Worm (Caenorhabditis elegans): ENCODE results near the gene F19B10.1.

The F19B10.1 gene

DNA sequence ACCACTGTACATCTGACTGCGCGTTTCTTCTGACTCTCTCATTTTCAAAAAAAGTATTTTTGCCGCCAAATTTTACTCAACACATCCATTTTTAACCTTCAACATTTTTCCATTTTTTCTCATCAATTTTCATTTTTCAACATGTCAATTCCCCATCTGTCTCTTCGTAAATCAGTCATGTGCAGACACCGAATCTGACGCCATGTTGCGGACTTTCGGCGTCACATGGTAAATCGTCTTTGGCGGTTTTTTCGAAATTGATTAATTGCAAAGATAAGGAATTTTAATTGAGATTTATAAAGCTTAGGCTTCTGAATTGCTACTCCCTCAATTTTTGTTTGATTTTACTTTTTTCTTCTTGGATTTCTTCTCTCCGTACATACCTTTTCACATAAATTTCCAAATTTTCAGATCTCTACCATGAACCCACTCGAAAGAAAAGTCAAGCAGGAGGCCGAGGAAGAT is at the start of gene F19B10.1:
F19B10.1 (plus strand) TSS at position 415 of the 465 bp plus-strand sequence.
- no peak for TF ChIP-seq fax-1 (tag; optimal IDR thresholded peaks at IDR 0.05)
- no peak for TF ChIP-seq fkh-6 (tag; optimal IDR thresholded peaks at IDR 0.05)
- TF ChIP-seq pros-1 (tag; optimal IDR thresholded peaks at IDR 0.05) = no peak
- TF ChIP-seq ahr-1 (tag; optimal IDR thresholded peaks at IDR 0.05) = no peak
- peak; percentile 39 for TF ChIP-seq nfya-1 (tag; optimal IDR thresholded peaks at IDR 0.05)
- TF ChIP-seq hlh-6 (tag; optimal IDR thresholded peaks at IDR 0.05) = no peak
- no peak for TF ChIP-seq tbx-2 (tag; optimal IDR thresholded peaks at IDR 0.05)
- peak; percentile 62 for TF ChIP-seq unc-55 (GFP tag; optimal IDR thresholded peaks at IDR 0.05)
- TF ChIP-seq unc-42 (tag; optimal IDR thresholded peaks at IDR 0.05) = peak; percentile 14
- no peak for TF ChIP-seq ceh-6 (GFP tag; optimal IDR thresholded peaks at IDR 0.05)
- TF ChIP-seq ceh-22 (tag; optimal IDR thresholded peaks at IDR 0.05) = no peak
- no peak for TF ChIP-seq ceh-48 (tag; optimal IDR thresholded peaks at IDR 0.05)
- TF ChIP-seq C38D4.7 (GFP tag; optimal IDR thresholded peaks at IDR 0.05) = no peak
- TF ChIP-seq elt-2 (tag; optimal IDR thresholded peaks at IDR 0.05) = no peak
- no peak for TF ChIP-seq nhr-11 (tag; optimal IDR thresholded peaks at IDR 0.05)
- no peak for TF ChIP-seq dve-1 (tag; optimal IDR thresholded peaks at IDR 0.05)
- TF ChIP-seq ref-2 (tag; optimal IDR thresholded peaks at IDR 0.05) = no peak
- TF ChIP-seq unc-86 (tag; optimal IDR thresholded peaks at IDR 0.05) = no peak
- no peak for TF ChIP-seq mec-3 (tag; optimal IDR thresholded peaks at IDR 0.05; ENCODE audit: borderline replicate concordance)
- TF ChIP-seq fkh-10 (GFP tag; optimal IDR thresholded peaks at IDR 0.05) = no peak
- no peak for TF ChIP-seq pha-2 (tag; optimal IDR thresholded peaks at IDR 0.05)
- no peak for TF ChIP-seq ama-1 (optimal IDR thresholded peaks at IDR 0.05)
- TF ChIP-seq hlh-30 (tag; optimal IDR thresholded peaks at IDR 0.05; ENCODE audit: insufficient read depth) = peak; percentile 94
- TF ChIP-seq madf-2 (tag; optimal IDR thresholded peaks at IDR 0.05) = no peak
- TF ChIP-seq ceh-18 (tag; optimal IDR thresholded peaks at IDR 0.05) = peak; percentile 11
- TF ChIP-seq sox-2 (GFP tag; IDR thresholded peaks at IDR 0.05) = no peak
- no peak for TF ChIP-seq syd-9 (tag; optimal IDR thresholded peaks at IDR 0.05)
- no peak for TF ChIP-seq ceh-9 (tag; optimal IDR thresholded peaks at IDR 0.05)
- TF ChIP-seq pat-9 (tag; optimal IDR thresholded peaks at IDR 0.05) = no peak
- no peak for TF ChIP-seq pax-1 (tag; optimal IDR thresholded peaks at IDR 0.05)

DNA sequence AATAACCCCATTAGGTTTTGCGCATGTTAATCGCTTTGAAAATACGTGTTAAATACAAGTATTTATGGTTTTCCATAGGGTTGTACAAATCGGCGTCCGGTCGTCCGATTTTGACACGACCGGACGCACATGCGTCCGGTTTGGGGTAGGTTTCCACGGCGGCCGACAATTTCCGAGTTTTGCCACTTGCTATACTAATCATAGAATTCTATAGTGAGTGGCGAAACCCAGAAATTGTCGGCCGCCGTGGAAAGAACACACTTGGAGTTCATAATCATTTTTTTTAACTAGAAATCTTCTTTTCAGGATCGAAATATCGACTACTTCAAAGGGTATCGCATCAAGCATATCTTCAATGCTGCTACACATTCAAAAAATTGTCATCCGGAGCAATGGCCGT is 48.2 kb upstream of the F19B10.1 start:
- TF ChIP-seq hlh-30 (tag; optimal IDR thresholded peaks at IDR 0.05; ENCODE audit: insufficient read depth) (no peak), che-1 (tag; optimal IDR thresholded peaks at IDR 0.05) (no peak), K09A11.1 (tag; optimal IDR thresholded peaks at IDR 0.05; ENCODE audit: insufficient read depth) (no peak)

ce11 chrII:3639238-3639637 is 43.7 kb upstream of the F19B10.1 start, which contains the start of gene fbxb-31:
Gene fbxb-31, minus strand, starts transcription at chrII:3639338.
- TF ChIP-seq npax-4 (tag; optimal IDR thresholded peaks at IDR 0.05) (no peak), Y22D7AL.16 (tag; optimal IDR thresholded peaks at IDR 0.05) (no peak), rnt-1 (tag; optimal IDR thresholded peaks at IDR 0.05) (no peak), madf-2 (tag; optimal IDR thresholded peaks at IDR 0.05) (no peak), nfya-1 (tag; optimal IDR thresholded peaks at IDR 0.05) (no peak), K09A11.1 (tag; optimal IDR thresholded peaks at IDR 0.05; ENCODE audit: insufficient read depth) (no peak), fkh-6 (tag; optimal IDR thresholded peaks at IDR 0.05) (no peak)

DNA sequence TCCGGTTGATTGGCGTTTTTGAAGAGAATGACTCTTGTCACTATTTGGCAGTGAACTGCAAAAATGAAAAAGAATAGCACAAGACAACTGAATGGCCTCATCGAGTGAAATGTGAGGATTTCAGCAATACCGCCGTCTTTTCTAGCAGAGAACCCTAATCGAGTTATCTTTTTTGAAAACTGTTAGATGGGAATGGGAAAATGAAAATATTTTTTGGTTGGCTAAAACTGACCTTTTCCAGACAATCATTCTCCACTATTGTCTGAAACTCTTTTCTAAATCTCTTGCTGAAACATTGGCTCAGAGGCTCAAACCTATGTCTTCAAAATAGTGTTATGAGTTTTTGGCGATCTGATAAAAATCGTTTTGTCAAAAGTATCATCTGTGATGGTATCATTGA is 42.8 kb upstream of the F19B10.1 start, which contains the start of gene M151.10:
M151.10 (minus strand) TSS at position 101 of the 400 bp plus-strand sequence.
- TF ChIP-seq hlh-6 (tag; optimal IDR thresholded peaks at IDR 0.05) (no peak), hlh-30 (tag; optimal IDR thresholded peaks at IDR 0.05; ENCODE audit: insufficient read depth) (no peak), elt-4 (tag; optimal IDR thresholded peaks at IDR 0.05) (no peak), F13H6.1 (tag; optimal IDR thresholded peaks at IDR 0.05) (no peak), unc-3 (GFP tag; conservative IDR thresholded peaks at IDR 0.05) (no peak), unc-3 (tag; optimal IDR thresholded peaks at IDR 0.05) (no peak), ceh-45 (GFP tag; IDR thresholded peaks at IDR 0.05) (no peak), ceh-6 (GFP tag; optimal IDR thresholded peaks at IDR 0.05) (no peak), unc-55 (GFP tag; optimal IDR thresholded peaks at IDR 0.05) (no peak), hlh-15 (tag; optimal IDR thresholded peaks at IDR 0.05) (no peak), sdc-2 (tag; optimal IDR thresholded peaks at IDR 0.05) (no peak), fkh-10 (GFP tag; optimal IDR thresholded peaks at IDR 0.05) (no peak), ceh-48 (tag; optimal IDR thresholded peaks at IDR 0.05) (no peak), ets-4 (tag; optimal IDR thresholded peaks at IDR 0.05) (no peak), hlh-8 (tag; optimal IDR thresholded peaks at IDR 0.05) (no peak), ceh-18 (tag; optimal IDR thresholded peaks at IDR 0.05) (no peak), ceh-22 (tag; optimal IDR thresholded peaks at IDR 0.05) (no peak), pqm-1 (tag; optimal IDR thresholded peaks at IDR 0.05) (no peak), ceh-14 (tag; optimal IDR thresholded peaks at IDR 0.05) (no peak), rnt-1 (tag; optimal IDR thresholded peaks at IDR 0.05) (no peak)
